Worm (Caenorhabditis elegans) whole organism, young adult: Measurements from ENCODE around the gene ZC204.12.

ENCODE experiments used
- lin-35 ChIP-seq, 3 experiments: fragments of 150-350 bp in 2 of 3; sonication (generic microtip) in 1 of 3; optimal IDR thresholded peaks; 2 replicates each; lab custom pipeline; 2014 to 2018; ENCODE audit warnings: missing biosample characterization in 3 of 3, missing genetic modification characterization in 3 of 3, missing genetic modification reagents in 3 of 3
- nhr-90 ChIP-seq: sonication (generic microtip); optimal IDR thresholded peaks from 2 replicates; lab custom pipeline; 2016; ENCODE audit warnings: missing genotype, mild to moderate bottlenecking, missing genetic modification characterization, missing compliant biosample characterization
- snpc-4 ChIP-seq, 5 experiments: fragments of 150-350 bp in 1 of 5; sonication (generic microtip) in 4 of 5; optimal IDR thresholded peaks; 2 replicates each; lab custom pipeline; 2014 to 2018; ENCODE audit warnings: missing genetic modification characterization in 5 of 5, missing biosample characterization in 3 of 5, antibody characterized with exemption in 2 of 5, mild to moderate bottlenecking in 2 of 5, missing compliant biosample characterization in 2 of 5, missing genotype in 2 of 5, moderate library complexity in 2 of 5, missing genetic modification reagents in 1 of 5

DNA sequence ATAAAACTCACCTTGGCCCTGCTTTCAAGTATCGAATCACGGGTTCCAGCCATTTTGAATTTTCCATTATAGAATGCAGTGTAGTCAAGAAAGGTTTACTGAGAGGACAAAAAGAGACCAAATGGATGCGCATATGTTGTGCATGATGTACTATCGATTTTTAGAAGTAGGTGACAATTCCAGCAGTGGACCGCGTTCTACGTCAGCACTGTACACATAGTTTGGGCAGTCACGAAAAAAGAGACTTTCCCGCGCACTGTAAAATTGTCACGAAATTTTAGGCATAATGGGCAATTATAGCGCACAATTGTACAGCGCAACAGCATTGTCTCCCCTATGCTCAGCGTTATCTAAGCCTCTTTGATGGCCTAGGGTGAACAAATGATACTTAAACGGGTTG lies 33.9 kb upstream of the ZC204.12 start, which contains the start of gene fbxc-22:
- TF ChIP-seq snpc-4 (GFP tag; optimal IDR thresholded peaks at IDR 0.05; lab: Kevin White, UChicago) (no peak), snpc-4 (tag; optimal IDR thresholded peaks at IDR 0.05; lab: Kevin White, UChicago) (no peak), nhr-90 (tag; lab: Kevin White, UChicago) (no peak), lin-35 (GFP tag; optimal IDR thresholded peaks at IDR 0.05; lab: Kevin White, UChicago) (no peak)
